Worm (Caenorhabditis elegans): ENCODE measurements around the gene C06E1.1.

- TF ChIP-seq nhr-232 (tag; optimal IDR thresholded peaks at IDR 0.05) (no peak), gmeb-2 (tag; optimal IDR thresholded peaks at IDR 0.05) (no peak), fkh-10 (GFP tag; optimal IDR thresholded peaks at IDR 0.05) (no peak), hlh-6 (tag; optimal IDR thresholded peaks at IDR 0.05) (no peak), eyg-1 (tag; optimal IDR thresholded peaks at IDR 0.05) (no peak), ceh-30 (tag; optimal IDR thresholded peaks at IDR 0.05) (no peak), nhr-11 (tag; optimal IDR thresholded peaks at IDR 0.05) (no peak), syd-9 (tag; optimal IDR thresholded peaks at IDR 0.05) (no peak), ceh-34 (tag; optimal IDR thresholded peaks at IDR 0.05) (no peak)
Observed at ce11 chrIII:8560398-8560797, 45.2 kb upstream of the C06E1.1 start.
